Worm (Caenorhabditis elegans) whole organism, mixed stage, embryonic: ENCODE measurements around the gene cky-1.

Experiments used
- ces-1 ChIP-seq: fragments of 150-350 bp; optimal IDR thresholded peaks from 2 replicates; lab custom pipeline; 2014; ENCODE audit warnings: missing biosample characterization, missing genetic modification reagents, missing genetic modification characterization
- cnd-1 ChIP-seq: fragments of 200-800 bp; sonication (Bioruptor generic); optimal IDR thresholded peaks from 2 replicates; lab custom pipeline; 2018; ENCODE audit warnings: mild to moderate bottlenecking, missing genetic modification characterization, missing compliant biosample characterization
- elt-1 ChIP-seq: sonication (generic microtip); optimal IDR thresholded peaks from 2 replicates; lab custom pipeline; 2017; ENCODE audit warnings: missing genetic modification characterization, mild to moderate bottlenecking, missing compliant biosample characterization, antibody characterized with exemption, moderate library complexity, borderline replicate concordance; ENCODE audit not compliant: insufficient read depth
- ham-2 ChIP-seq: fragments of 200-800 bp; sonication (Bioruptor generic); optimal IDR thresholded peaks from 2 replicates; lab custom pipeline; 2018; ENCODE audit warnings: mild to moderate bottlenecking, missing genetic modification characterization, missing compliant biosample characterization
- mep-1 ChIP-seq: fragments of 150-350 bp; optimal IDR thresholded peaks from 2 replicates; lab custom pipeline; 2017; ENCODE audit warnings: missing biosample characterization, missing genetic modification reagents, missing genetic modification characterization, inconsistent platforms
- nhr-237 ChIP-seq: fragments of 150-350 bp; optimal IDR thresholded peaks from 2 replicates; lab custom pipeline; 2014; ENCODE audit warnings: missing biosample characterization, missing genetic modification characterization
- nhr-28 ChIP-seq: fragments of 150-350 bp; optimal IDR thresholded peaks from 2 replicates; lab custom pipeline; 2014; ENCODE audit warnings: missing biosample characterization, missing genetic modification characterization
- nhr-76 ChIP-seq: sonication (generic microtip); optimal IDR thresholded peaks from 2 replicates; lab custom pipeline; 2017; ENCODE audit warnings: missing biosample characterization, missing genetic modification characterization
- pha-4 ChIP-seq: fragments of 150-350 bp; optimal IDR thresholded peaks from 2 replicates; lab custom pipeline; 2018; ENCODE audit warnings: missing biosample characterization, missing genetic modification reagents, missing genetic modification characterization
- sem-2 ChIP-seq: fragments of 200-800 bp; sonication (Bioruptor generic); optimal IDR thresholded peaks from 2 replicates; lab custom pipeline; 2018; ENCODE audit warnings: mild to moderate bottlenecking, missing genetic modification characterization, missing compliant biosample characterization
- snpc-4 ChIP-seq: fragments of 150-350 bp; optimal IDR thresholded peaks from 2 replicates; lab custom pipeline; 2014; ENCODE audit warnings: missing biosample characterization, missing genetic modification characterization
- tbx-8 ChIP-seq: fragments of 200-800 bp; sonication (Bioruptor generic); optimal IDR thresholded peaks from 2 replicates; lab custom pipeline; 2018; ENCODE audit warnings: mild to moderate bottlenecking, missing genetic modification characterization, moderate library complexity, missing compliant biosample characterization
- ztf-11 ChIP-seq: fragments of 150-350 bp; optimal IDR thresholded peaks from 2 replicates; lab custom pipeline; 2014; ENCODE audit warnings: missing biosample characterization, missing genetic modification characterization

DNA sequence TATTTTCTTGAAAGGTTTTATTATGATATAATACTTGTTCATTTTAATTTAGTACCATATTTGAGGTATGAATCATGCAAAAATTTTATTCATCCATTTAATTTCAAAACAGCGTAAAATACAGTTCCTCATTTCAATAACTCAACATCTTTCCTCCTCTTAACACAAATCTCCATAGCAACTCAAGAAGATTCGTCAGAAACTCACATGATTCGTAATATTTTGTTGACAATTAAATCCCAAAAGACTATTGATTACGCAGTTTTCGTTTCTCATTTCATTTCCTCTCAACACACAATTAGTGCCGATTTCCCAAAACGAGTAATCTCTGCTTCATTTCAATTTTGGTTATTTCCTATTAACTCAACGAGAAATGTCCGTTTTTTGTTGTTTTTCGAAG lies 28.2 kb upstream of the cky-1 start, which contains the start of gene R11D1.2:
- no peak for TF ChIP-seq elt-1 (tag; lab: Kevin White, UChicago)
- no peak for TF ChIP-seq pha-4 (tag; lab: Kevin White, UChicago)
- TF ChIP-seq snpc-4 (tag; lab: Kevin White, UChicago), result no peak
- TF ChIP-seq tbx-8 (GFP tag; lab: Kevin White, UChicago), result no peak
- TF ChIP-seq nhr-237 (tag; lab: Kevin White, UChicago), result no peak
- TF ChIP-seq ces-1 (GFP tag; lab: Kevin White, UChicago), result no peak
- no peak for TF ChIP-seq sem-2 (GFP tag; lab: Kevin White, UChicago)
- no peak for TF ChIP-seq nhr-76 (tag; lab: Kevin White, UChicago)
- TF ChIP-seq nhr-28 (tag; lab: Kevin White, UChicago), result no peak
- TF ChIP-seq ham-2 (GFP tag; lab: Kevin White, UChicago), result no peak
- TF ChIP-seq cnd-1, result no peak
- TF ChIP-seq mep-1 (tag; lab: Kevin White, UChicago), result no peak
- TF ChIP-seq ztf-11 (tag; lab: Kevin White, UChicago), result no peak
